Fruit fly (Drosophila melanogaster): Measurements from ENCODE around the gene CG4907.

CG4907 gene

DNA sequence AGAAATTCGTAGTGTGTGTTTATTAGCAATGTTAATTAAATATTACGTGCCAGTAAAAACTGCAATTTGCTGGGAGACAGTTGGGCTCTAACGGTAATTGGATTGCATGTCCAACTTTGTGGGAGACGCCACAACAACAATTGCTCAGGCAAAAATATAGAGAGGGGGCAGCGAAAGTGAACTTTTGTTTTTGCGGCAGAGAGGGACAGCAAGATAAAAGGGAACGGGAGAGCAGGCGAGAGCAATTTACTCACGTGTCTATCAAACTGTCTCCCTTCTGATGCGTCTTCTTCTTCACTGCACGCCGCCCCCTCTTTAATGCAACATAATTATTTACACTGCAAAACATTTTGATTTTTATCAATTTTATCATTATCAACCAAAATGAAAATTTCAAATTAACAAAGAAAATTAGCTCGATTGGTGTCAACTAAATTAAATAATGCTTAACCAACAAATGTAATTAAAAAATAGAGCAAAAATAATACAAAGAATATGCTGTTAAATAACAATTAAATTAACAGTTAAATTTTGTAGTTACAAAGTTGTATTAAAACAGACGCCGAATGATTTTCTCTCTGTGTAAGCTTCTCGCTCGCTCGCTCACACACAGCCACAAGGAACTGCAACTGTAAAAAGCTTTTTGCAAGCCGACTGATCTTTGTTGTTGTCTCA lies 43.1 kb downstream of the CG4907 start (continued):
- TF ChIP-seq Atf3 (GFP tag; optimal IDR thresholded peaks at IDR 0.05) (peak; percentile 65), CG12744 (GFP tag; optimal IDR thresholded peaks at IDR 0.05) (no peak), Lpt (GFP tag; optimal IDR thresholded peaks at IDR 0.05) (no peak), D19A (tag; optimal IDR thresholded peaks at IDR 0.05) (peak; percentile 89), unpg (GFP tag; optimal IDR thresholded peaks at IDR 0.05) (peak; percentile 84), otp (GFP tag; IDR thresholded peaks at IDR 0.05) (peak; percentile 78; the same call in 2 of the 3 replicates), Usf (GFP tag; optimal IDR thresholded peaks at IDR 0.05) (peak; percentile 24), grau (tag; optimal IDR thresholded peaks at IDR 0.05) (peak; percentile 76), Side (GFP tag; optimal IDR thresholded peaks at IDR 0.05) (peak; percentile 38), Hr51 (GFP tag; optimal IDR thresholded peaks at IDR 0.05) (peak; percentile 28 to 88), TFAM (GFP tag; optimal IDR thresholded peaks at IDR 0.05) (peak; percentile 57), zen (tag; optimal IDR thresholded peaks at IDR 0.05) (peak; percentile 89), knrl (GFP tag; IDR thresholded peaks at IDR 0.05; ENCODE audit: partially characterized antibody) (no peak), ro (GFP tag; IDR thresholded peaks at IDR 0.05) (peak; percentile 41; the same call in 1 of the 2 replicates), CG12219 (GFP tag; optimal IDR thresholded peaks at IDR 0.05) (peak; percentile 42), Rfx (GFP tag; IDR thresholded peaks at IDR 0.05) (peak; percentile 58), Taf1 (GFP tag; IDR thresholded peaks at IDR 0.05) (0 out of 2 replicates have a peak, but pooled peaks have one; percentile 32), CG10366 (GFP tag; IDR thresholded peaks at IDR 0.05) (peak; percentile 78), twi (tag; optimal IDR thresholded peaks at IDR 0.05) (peak; percentile 46), CG13894 (tag; optimal IDR thresholded peaks at IDR 0.05) (no peak), Optix (GFP tag; IDR thresholded peaks at IDR 0.05) (0 out of 3 replicates have a peak, but pooled peaks have one; percentile 27), corto (GFP tag; optimal IDR thresholded peaks at IDR 0.05) (peak; percentile 27), Dad (GFP tag; optimal IDR thresholded peaks at IDR 0.05) (peak; percentile 13), dpn (GFP tag; optimal IDR thresholded peaks at IDR 0.05) (peak; percentile 57 to 77), scrt (GFP tag; optimal IDR thresholded peaks at IDR 0.05) (peak; percentile 55), MTF-1 (GFP tag; optimal IDR thresholded peaks at IDR 0.05; ENCODE audit: borderline replicate concordance) (peak; percentile 34), CG8478 (optimal IDR thresholded peaks at IDR 0.05) (no peak), CG15514 (GFP tag; optimal IDR thresholded peaks at IDR 0.05) (peak; percentile 27), CG11456 (GFP tag; IDR thresholded peaks at IDR 0.05) (0 out of 3 replicates have a peak, but pooled peaks have one; percentile 21), GATAe (GFP tag; conservative IDR thresholded peaks at IDR 0.05) (no peak), ham (GFP tag; IDR thresholded peaks at IDR 0.05) (no peak), CG13296 (GFP tag; optimal IDR thresholded peaks at IDR 0.05) (peak; percentile 68), insv (GFP tag; optimal IDR thresholded peaks at IDR 0.05) (no peak), Dll (GFP tag; IDR thresholded peaks at IDR 0.05; ENCODE audit: partially characterized antibody) (no peak), lilli (GFP tag; optimal IDR thresholded peaks at IDR 0.05) (peak; percentile 50), ab (GFP tag; optimal IDR thresholded peaks at IDR 0.05) (no peak), CG32767 (GFP tag; IDR thresholded peaks at IDR 0.05) (peak; percentile 80), hb (GFP tag; IDR thresholded peaks at IDR 0.05; ENCODE audit: partially characterized antibody) (no peak), CG5953 (GFP tag; IDR thresholded peaks at IDR 0.05) (peak; percentile 50; the same call in 1 of the 2 replicates), nom (GFP tag; optimal IDR thresholded peaks at IDR 0.05) (peak; percentile 84), pum (GFP tag; optimal IDR thresholded peaks at IDR 0.05) (peak; percentile 39), CG14965 (GFP tag; optimal IDR thresholded peaks at IDR 0.05; ENCODE audit: borderline replicate concordance) (no peak), CG2875 (GFP tag; optimal IDR thresholded peaks at IDR 0.05) (peak; percentile 65), stc (GFP tag; IDR thresholded peaks at IDR 0.05) (peak; percentile 86), CG9876 (GFP tag; optimal IDR thresholded peaks at IDR 0.05) (peak; percentile 28), CG2202 (tag; optimal IDR thresholded peaks at IDR 0.05) (peak; percentile 62), gfzf (GFP tag; optimal IDR thresholded peaks at IDR 0.05) (no peak), lmd (GFP tag; IDR thresholded peaks at IDR 0.05) (peak; percentile 79), nau (GFP tag; optimal IDR thresholded peaks at IDR 0.05) (peak; percentile 70)

Measured in whole organism, embryonic.